Fruit fly (Drosophila melanogaster) whole organism, wandering third instar larva: ENCODE measurements around the gene CG13380.
A peak's percentile ranks its signal among the peaks of the same experiment; 100 is the strongest.

Experiments used
- Abd-B ChIP-seq: fragments of >200 bp; optimal IDR thresholded peaks from 2 replicates; lab custom pipeline; 2017; ENCODE audit warnings: missing biosample characterization, missing genetic modification characterization
- CG9705 ChIP-seq: fragments of 200-800 bp; sonication (Bioruptor generic); optimal IDR thresholded peaks from 2 replicates; lab custom pipeline; 2018; ENCODE audit warnings: missing biosample characterization, mild to moderate bottlenecking, missing genetic modification characterization
- Hnf4 ChIP-seq: fragments of 200-800 bp; sonication (Bioruptor generic); optimal IDR thresholded peaks from 2 replicates; lab custom pipeline; 2016; ENCODE audit warnings: missing biosample characterization, mild to moderate bottlenecking, missing genetic modification characterization
- Hr78 ChIP-seq: fragments of >200 bp; optimal IDR thresholded peaks from 2 replicates; lab custom pipeline; 2017; ENCODE audit warnings: missing biosample characterization, missing genetic modification characterization
- br ChIP-seq: fragments of 200-800 bp; sonication (Bioruptor generic); optimal IDR thresholded peaks from 2 replicates; lab custom pipeline; 2016; ENCODE audit warnings: missing biosample characterization, missing genetic modification characterization
- h ChIP-seq: fragments of 200-800 bp; sonication (Bioruptor generic); optimal IDR thresholded peaks from 3 replicates; lab custom pipeline; 2016; ENCODE audit warnings: missing biosample characterization, mild to moderate bottlenecking, missing genetic modification characterization
- pan ChIP-seq: fragments of >200 bp; optimal IDR thresholded peaks from 2 replicates; lab custom pipeline; 2017
- usp ChIP-seq: fragments of >200 bp; optimal IDR thresholded peaks from 2 replicates; lab custom pipeline; 2017; ENCODE audit warnings: missing biosample characterization, missing genetic modification characterization

DNA sequence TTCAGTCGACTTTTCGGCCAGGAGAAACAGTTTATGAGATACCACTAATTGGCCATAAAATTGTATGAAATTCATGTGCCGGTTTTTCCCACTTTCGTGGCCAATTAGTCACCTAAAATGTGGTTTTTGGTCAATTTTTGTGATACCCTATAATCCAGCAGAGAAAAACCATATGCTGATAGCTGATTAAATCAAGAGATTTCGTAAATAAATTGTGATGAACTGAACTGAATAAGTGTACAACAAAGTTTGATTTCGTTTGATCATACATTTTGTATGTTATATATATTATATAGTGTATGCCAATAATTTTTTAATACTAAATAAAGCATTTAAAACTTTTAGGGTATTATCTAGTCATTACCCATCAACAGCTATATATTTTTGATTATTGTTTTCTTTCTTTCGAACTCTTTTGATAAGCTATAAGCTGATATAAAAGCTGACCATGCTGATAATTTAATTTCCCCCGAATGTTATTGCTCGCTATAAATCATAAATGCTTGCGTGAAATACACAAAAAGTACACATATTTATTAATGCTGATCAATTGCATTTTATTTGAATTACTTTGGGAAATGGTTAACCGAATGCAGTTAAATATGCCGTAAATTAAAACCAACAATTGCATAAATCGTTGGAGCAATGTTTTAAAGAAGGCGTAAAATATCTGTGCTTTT, 17.2 kb upstream of the CG13380 start:
- no peak for TF ChIP-seq usp (GFP tag; lab: Kevin White, UChicago)
- peak; percentile 28 for TF ChIP-seq pan (lab: Kevin White, UChicago)
- TF ChIP-seq Abd-B (GFP tag; lab: Kevin White, UChicago), result no peak
- TF ChIP-seq h (GFP tag; lab: Kevin White, UChicago), result peak; percentile 0
- no peak for TF ChIP-seq Hr78 (GFP tag; lab: Kevin White, UChicago)
- no peak for TF ChIP-seq CG9705 (GFP tag; lab: Kevin White, UChicago)
- no peak for TF ChIP-seq br (GFP tag; lab: Kevin White, UChicago)
- no peak for TF ChIP-seq Hnf4 (GFP tag; lab: Kevin White, UChicago)
